Worm (Caenorhabditis elegans) whole organism, early embryonic: ENCODE data around the gene memo-1.

Source experiments
- B0310.2 ChIP-seq: sonication (generic microtip); optimal IDR thresholded peaks from 2 replicates; lab custom pipeline; 2016; ENCODE audit warnings: mild to moderate bottlenecking, missing genetic modification characterization, missing compliant biosample characterization
- F13C5.2 ChIP-seq: sonication (generic microtip); optimal IDR thresholded peaks from 2 replicates; lab custom pipeline; 2017; ENCODE audit warnings: mild to moderate bottlenecking, missing genetic modification characterization, inconsistent platforms, missing compliant biosample characterization
- aly-1 ChIP-seq: sonication (generic microtip); optimal IDR thresholded peaks from 2 replicates; lab custom pipeline; 2016; ENCODE audit warnings: missing genetic modification characterization, missing compliant biosample characterization
- ama-1 ChIP-seq: fragments of 150-350 bp; optimal IDR thresholded peaks from 2 replicates; lab custom pipeline; 2014
- ceh-13 ChIP-seq: fragments of 200-800 bp; sonication (Bioruptor generic); optimal IDR thresholded peaks from 2 replicates; lab custom pipeline; 2018; ENCODE audit warnings: mild to moderate bottlenecking, missing genetic modification characterization, missing compliant biosample characterization
- ceh-36 ChIP-seq: sonication (generic microtip); optimal IDR thresholded peaks from 2 replicates; lab custom pipeline; 2016; ENCODE audit warnings: missing genetic modification characterization, inconsistent platforms, missing compliant biosample characterization
- ets-7 ChIP-seq: sonication (generic microtip); optimal IDR thresholded peaks from 2 replicates; lab custom pipeline; 2016; ENCODE audit warnings: missing genotype, missing genetic modification characterization, missing compliant biosample characterization
- flt-1 ChIP-seq: fragments of 200-800 bp; sonication (Bioruptor generic); IDR thresholded peaks from 2 replicates; pipeline ENCODE4 v1.3.6; 2022; ENCODE audit warnings: missing genetic modification characterization, missing compliant biosample characterization
- hmbx-1 ChIP-seq: sonication (generic microtip); optimal IDR thresholded peaks from 2 replicates; lab custom pipeline; 2016; ENCODE audit warnings: mild to moderate bottlenecking, missing genetic modification characterization, missing compliant biosample characterization
- hmg-4 ChIP-seq: fragments of 200-800 bp; sonication (Bioruptor generic); optimal IDR thresholded peaks from 2 replicates; lab custom pipeline; 2018; ENCODE audit warnings: mild to moderate bottlenecking, missing genetic modification characterization, missing compliant biosample characterization
- hnd-1 ChIP-seq: sonication (generic microtip); optimal IDR thresholded peaks from 2 replicates; lab custom pipeline; 2016; ENCODE audit warnings: missing genetic modification characterization, missing compliant biosample characterization
- pes-1 ChIP-seq: fragments of 200-800 bp; sonication (Bioruptor generic); IDR thresholded peaks from 2 replicates; pipeline ENCODE4 v1.3.6; 2022; ENCODE audit warnings: missing genetic modification reagents, missing genetic modification characterization, missing compliant biosample characterization
- scrt-1 ChIP-seq: fragments of 200-800 bp; sonication (Bioruptor generic); IDR thresholded peaks from 2 replicates; pipeline ENCODE4 v1.3.6; 2022; ENCODE audit warnings: missing genetic modification characterization, missing compliant biosample characterization
- sea-1 ChIP-seq: fragments of 200-800 bp; sonication (Bioruptor generic); conservative IDR thresholded peaks from 2 replicates; pipeline ENCODE4 v1.3.6; 2022; ENCODE audit warnings: missing genetic modification characterization, missing compliant biosample characterization
- tbx-11 ChIP-seq: fragments of 200-800 bp; sonication (Bioruptor generic); IDR thresholded peaks from 2 replicates; pipeline ENCODE4 v1.3.6; 2022; ENCODE audit warnings: missing genetic modification characterization, missing compliant biosample characterization
- tbx-37 ChIP-seq: fragments of 200-800 bp; sonication (Bioruptor generic); conservative IDR thresholded peaks from 2 replicates; pipeline ENCODE4 v1.3.6; 2022; ENCODE audit warnings: missing genetic modification reagents, missing genetic modification characterization, missing compliant biosample characterization
- tra-4 ChIP-seq: sonication (generic microtip); optimal IDR thresholded peaks from 2 replicates; lab custom pipeline; 2017; ENCODE audit warnings: missing genetic modification characterization, missing compliant biosample characterization

Gene memo-1

ce11 chrV:7809320-7810256 is 37.4 kb downstream of the memo-1 start, which contains the start of gene ZK742.3:
Gene ZK742.3, minus strand, starts transcription at chrV:7809912.
- TF ChIP-seq hmg-4: no peak
- TF ChIP-seq B0310.2 (tag; lab: Kevin White, UChicago): no peak
- TF ChIP-seq aly-1: no peak

DNA sequence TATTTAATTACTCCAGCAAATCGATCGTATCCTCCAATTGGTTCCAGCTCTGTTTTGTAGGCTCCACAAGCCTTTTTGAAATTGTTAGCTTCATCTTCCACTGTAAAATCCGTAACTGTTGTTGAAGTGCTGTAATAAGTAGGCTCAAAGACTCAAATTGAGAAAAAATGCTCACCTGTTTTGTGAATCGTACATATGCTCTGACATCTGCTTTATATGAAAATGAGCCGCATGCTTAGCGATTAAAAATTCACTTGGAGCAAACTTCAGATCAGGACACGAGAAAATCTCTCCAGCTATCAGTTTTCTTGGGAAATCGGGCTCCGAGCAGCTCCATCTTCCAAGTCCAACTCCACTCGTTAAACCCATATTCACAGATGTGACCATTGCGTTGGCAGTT is 38.5 kb downstream of the memo-1 start:
- no peak for TF ChIP-seq flt-1 (GFP tag; lab: Robert Waterston, UW)
- TF ChIP-seq tbx-11 (GFP tag; lab: Robert Waterston, UW): no peak
- TF ChIP-seq ama-1 (lab: Kevin White, UChicago): no peak
- no peak for TF ChIP-seq B0310.2 (tag; lab: Kevin White, UChicago)
- no peak for TF ChIP-seq sea-1 (GFP tag; lab: Robert Waterston, UW)
- no peak for TF ChIP-seq scrt-1 (GFP tag; lab: Robert Waterston, UW)
- TF ChIP-seq F13C5.2 (tag; lab: Kevin White, UChicago): no peak
- TF ChIP-seq tbx-37 (GFP tag; lab: Robert Waterston, UW): no peak
- no peak for TF ChIP-seq pes-1
- TF ChIP-seq ceh-36 (tag; lab: Kevin White, UChicago): no peak
- TF ChIP-seq hmg-4: no peak
- no peak for TF ChIP-seq aly-1
- no peak for TF ChIP-seq hnd-1
- TF ChIP-seq hmbx-1 (tag; lab: Kevin White, UChicago): no peak

- TF ChIP-seq pes-1: no peak
- TF ChIP-seq tbx-11 (GFP tag; lab: Robert Waterston, UW): no peak
- TF ChIP-seq hnd-1: no peak
- TF ChIP-seq scrt-1 (GFP tag; lab: Robert Waterston, UW): no peak
- no peak for TF ChIP-seq ceh-36 (tag; lab: Kevin White, UChicago)
- TF ChIP-seq tra-4 (tag; lab: Kevin White, UChicago): no peak
- no peak for TF ChIP-seq F13C5.2 (tag; lab: Kevin White, UChicago)
- no peak for TF ChIP-seq ets-7
- TF ChIP-seq hmg-4: no peak
- TF ChIP-seq ama-1 (lab: Kevin White, UChicago): no peak
- no peak for TF ChIP-seq sea-1 (GFP tag; lab: Robert Waterston, UW)
- TF ChIP-seq flt-1 (GFP tag; lab: Robert Waterston, UW): no peak
- TF ChIP-seq tbx-37 (GFP tag; lab: Robert Waterston, UW): no peak
- no peak for TF ChIP-seq B0310.2 (tag; lab: Kevin White, UChicago)
- TF ChIP-seq aly-1: no peak
- TF ChIP-seq hmbx-1 (tag; lab: Kevin White, UChicago): no peak
- no peak for TF ChIP-seq ceh-13 (GFP tag; lab: Kevin White, UChicago)
These were observed 40.3 kb downstream of the memo-1 start for ce11 chrV:7806629-7807028.

DNA sequence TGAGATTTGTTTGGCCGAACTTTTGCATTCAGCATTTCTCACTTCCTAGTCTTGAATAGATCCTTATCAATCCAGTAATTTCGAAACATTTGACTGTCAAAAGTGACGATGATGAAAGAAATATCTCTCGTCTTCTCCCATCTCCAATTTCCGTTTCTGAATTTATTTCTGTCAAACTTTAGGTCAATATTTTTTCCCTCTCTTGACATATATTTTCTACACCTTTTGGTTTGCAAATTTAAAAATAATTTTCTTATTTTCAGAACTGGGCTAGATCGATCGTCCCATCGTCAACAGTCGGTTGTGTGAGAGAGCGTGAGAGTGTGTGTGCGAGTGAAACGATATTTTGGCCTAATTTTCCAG is 42.2 kb downstream of the memo-1 start, which contains the start of gene xpo-1:
Gene xpo-1, plus strand, starts transcription at position 264 of the 363 bp plus-strand sequence.
- TF ChIP-seq scrt-1 (GFP tag; lab: Robert Waterston, UW): no peak
- no peak for TF ChIP-seq ceh-36 (tag; lab: Kevin White, UChicago)
- no peak for TF ChIP-seq aly-1
- TF ChIP-seq tra-4 (tag; lab: Kevin White, UChicago): no peak
- TF ChIP-seq flt-1 (GFP tag; lab: Robert Waterston, UW): no peak

- TF ChIP-seq sea-1 (GFP tag; lab: Robert Waterston, UW) (0 out of 2 replicates have a peak, but pooled peaks have one; percentile 55), ama-1 (lab: Kevin White, UChicago) (no peak)
These were observed 42.7 kb downstream of the memo-1 start, which contains the start of gene uvs-1 for ce11 chrV:7804064-7804800. Gene uvs-1, minus strand, starts transcription at chrV:7804208.

- TF ChIP-seq ets-7: no peak
- no peak for TF ChIP-seq tbx-37 (GFP tag; lab: Robert Waterston, UW)
- TF ChIP-seq ceh-13 (GFP tag; lab: Kevin White, UChicago): no peak
- TF ChIP-seq ama-1 (lab: Kevin White, UChicago): no peak
These were observed 43.4 kb downstream of the memo-1 start for ce11 chrV:7803563-7803962.

DNA sequence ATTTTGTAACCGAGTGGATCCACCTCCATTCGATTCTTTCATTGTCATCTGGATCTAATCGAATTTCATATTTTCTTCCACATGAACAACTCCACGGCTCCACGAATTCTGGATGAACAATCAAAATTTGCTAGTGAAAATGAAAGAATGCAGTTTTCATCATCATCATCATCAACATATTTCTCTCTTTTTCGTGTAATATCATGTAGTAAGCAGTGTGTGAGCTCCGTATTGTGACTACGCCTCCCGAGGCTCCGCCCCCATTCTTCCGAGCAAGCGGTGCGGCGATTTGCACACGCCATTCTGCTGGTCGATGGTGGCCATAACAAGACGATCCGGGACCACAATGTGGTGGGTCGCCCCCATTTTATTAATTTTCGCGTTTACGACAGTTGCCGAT is 48.9 kb downstream of the memo-1 start, which contains the start of gene ZK742.7:
Gene ZK742.7, plus strand, starts transcription at position 301 of the 400 bp plus-strand sequence.
- TF ChIP-seq ama-1 (lab: Kevin White, UChicago) (no peak), hnd-1 (no peak), tbx-11 (GFP tag; lab: Robert Waterston, UW) (no peak), tbx-37 (GFP tag; lab: Robert Waterston, UW) (no peak), hmg-4 (no peak), ceh-13 (GFP tag; lab: Kevin White, UChicago) (no peak), ceh-36 (tag; lab: Kevin White, UChicago) (no peak), sea-1 (GFP tag; lab: Robert Waterston, UW) (no peak), flt-1 (GFP tag; lab: Robert Waterston, UW) (no peak), hmbx-1 (tag; lab: Kevin White, UChicago) (no peak), pes-1 (no peak)
